Fruit fly (Drosophila melanogaster) ovary, adult (tissue): Measurements from ENCODE around the gene CG14346.

Source experiments
- CG17801 ChIP-seq: fragments of 200-800 bp; optimal IDR thresholded peaks from 2 replicates; lab custom pipeline; 2019; ENCODE audit warnings: missing biosample characterization, mild to moderate bottlenecking, missing genetic modification characterization, moderate library complexity; ENCODE audit not compliant: partially characterized antibody

Gene CG14346

DNA sequence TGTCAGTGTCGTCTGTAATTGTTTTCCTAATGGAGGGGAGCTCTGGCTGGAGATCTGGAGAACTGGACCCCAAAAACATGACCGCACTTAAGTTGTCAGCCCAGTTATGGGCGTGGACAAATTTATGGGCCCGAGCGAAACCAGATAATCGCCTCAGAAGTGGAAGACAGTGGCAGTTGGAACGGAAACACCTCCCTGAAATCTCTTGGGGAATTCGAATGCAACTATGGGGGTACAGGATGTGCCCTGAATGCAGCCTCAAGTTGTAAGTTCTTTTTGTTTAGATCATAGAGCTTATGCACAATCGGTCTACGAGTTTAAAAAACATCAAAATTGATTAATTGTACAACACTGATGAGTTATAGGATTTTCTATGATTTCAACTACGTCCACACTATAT lies at the start of gene CG14346:
CG14346 (plus strand) TSS at position 301 of the 400 bp plus-strand sequence.
- no peak for TF ChIP-seq CG17801 (GFP tag; lab: Kevin White, UChicago)

DNA sequence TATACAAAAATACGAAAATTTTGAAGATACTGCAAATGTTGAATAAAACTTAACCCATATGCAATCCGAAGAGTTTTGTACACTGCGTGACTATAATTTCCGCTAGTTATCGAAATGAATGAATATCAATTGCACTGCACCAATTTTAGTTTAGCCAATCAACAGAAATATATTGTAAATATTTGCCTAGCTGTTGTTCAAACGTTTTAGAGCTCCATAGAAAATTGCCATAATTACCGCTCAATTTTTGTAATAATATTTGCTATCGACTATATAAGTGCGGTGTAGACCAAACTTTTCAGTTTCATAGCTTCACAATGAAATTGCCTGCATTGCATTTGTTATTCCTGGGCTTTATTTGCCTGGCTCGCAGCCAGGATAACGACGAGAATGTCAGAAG lies 38.9 kb upstream of the CG14346 start, which contains the start of gene a5:
a5 (plus strand) TSS at position 301 of the 400 bp plus-strand sequence.
- TF ChIP-seq CG17801 (GFP tag; lab: Kevin White, UChicago), result no peak

DNA sequence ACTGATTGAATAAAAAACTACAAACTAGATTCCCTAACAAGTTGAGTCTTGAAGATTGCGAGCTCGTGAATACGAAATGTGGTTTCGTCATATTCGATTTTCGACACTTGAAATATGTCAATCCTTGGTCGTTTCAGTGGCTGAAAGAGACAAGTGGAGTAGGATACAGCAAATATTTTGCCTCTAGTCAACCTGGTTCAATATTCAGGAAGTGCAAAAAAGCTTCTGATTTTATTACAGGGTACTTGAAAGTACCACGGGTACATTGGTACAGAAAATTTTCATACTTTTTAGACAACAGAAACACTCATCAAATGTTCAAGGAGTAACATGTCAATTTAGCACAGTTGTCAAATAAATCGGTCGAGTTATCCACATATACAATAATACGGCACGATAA lies 34.0 kb upstream of the CG14346 start, which contains the start of gene CG5440:
CG5440 (plus strand) TSS at position 301 of the 400 bp plus-strand sequence.
- no peak for TF ChIP-seq CG17801 (GFP tag; lab: Kevin White, UChicago)

DNA sequence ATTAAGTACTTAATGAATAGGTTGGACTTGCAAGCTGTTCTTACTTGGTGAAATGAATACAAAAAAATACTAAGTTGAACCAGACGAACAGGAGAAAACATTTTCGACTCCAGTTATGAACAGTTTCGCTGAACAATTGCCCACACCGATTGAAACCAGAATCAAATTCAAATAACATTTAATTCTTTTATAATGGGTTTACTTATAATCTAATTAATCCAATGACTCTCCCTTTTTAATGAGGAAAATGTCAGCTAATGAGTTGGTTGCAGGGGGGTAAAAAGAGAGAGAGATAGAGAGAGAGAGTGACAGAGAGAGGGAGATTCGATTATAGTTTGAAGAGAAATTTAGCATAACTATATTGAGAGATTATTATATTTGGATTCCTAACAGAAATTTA lies 25.8 kb upstream of the CG14346 start, which contains the start of gene CG33923:
CG33923 (minus strand) TSS at position 101 of the 400 bp plus-strand sequence.
- TF ChIP-seq CG17801 (GFP tag; lab: Kevin White, UChicago), result no peak

DNA sequence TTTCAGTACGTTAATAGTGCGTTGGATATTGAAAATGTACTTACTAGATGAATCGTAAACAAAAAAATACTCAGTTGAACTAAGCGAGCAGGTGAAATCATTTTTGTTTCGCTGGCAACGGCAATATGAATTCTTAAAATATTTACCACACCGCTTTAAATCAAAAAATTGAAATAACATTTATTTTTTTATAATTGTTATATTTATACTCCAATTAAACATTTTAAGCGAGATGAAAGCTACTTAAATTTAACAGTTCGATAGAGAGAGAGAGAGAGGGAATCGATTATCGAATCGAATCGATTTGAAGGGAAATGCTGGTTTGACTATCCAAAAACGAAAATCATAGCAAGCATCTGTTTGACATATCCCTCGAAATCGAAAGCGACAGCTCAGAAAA lies 23.7 kb upstream of the CG14346 start, which contains the start of the genes CG33922 and Cdlc2:
CG33922 (minus strand) TSS at position 101 of the 400 bp plus-strand sequence.
Cdlc2 (plus strand) TSS at position 330 of the 400 bp plus-strand sequence.
- TF ChIP-seq CG17801 (GFP tag; lab: Kevin White, UChicago), result no peak

DNA sequence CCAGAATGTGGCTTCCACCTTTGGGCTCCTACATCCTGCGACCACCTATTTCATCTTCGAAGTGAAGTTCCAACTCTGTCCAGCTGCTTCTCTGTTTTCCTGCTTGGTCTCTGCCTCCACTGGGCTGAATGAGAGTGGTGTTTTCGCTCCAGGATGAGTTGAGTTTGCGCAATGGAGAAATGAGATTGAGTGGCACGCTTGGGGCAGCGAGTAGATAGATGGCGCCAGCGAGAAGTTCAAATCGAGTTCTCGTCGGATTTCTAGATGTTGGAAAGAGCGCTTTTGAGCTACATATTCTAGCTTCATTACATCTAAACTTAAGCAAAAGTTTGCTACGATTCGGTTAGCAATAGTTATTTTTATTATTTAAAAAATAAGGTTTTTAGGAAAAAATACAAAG lies 21.8 kb upstream of the CG14346 start:
- TF ChIP-seq CG17801 (GFP tag; lab: Kevin White, UChicago), result no peak

DNA sequence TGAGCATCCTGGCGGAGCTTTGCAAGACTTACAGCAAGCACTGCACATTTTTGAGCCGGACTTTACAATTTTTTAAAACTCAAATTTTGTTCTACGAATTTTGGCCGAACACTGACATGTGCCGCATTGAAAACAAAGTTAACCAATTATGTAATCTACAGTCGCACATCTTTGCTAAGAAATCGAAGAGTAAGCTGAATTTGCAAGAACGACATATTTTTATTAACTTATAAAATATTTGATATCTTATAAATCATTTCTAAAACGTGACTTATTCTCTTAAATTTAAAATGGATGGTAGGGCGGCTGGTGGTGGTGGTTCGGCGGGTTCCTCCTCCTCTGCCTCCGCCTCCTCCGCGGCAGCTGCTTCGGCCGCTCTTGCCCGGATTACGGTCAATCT lies 15.0 kb upstream of the CG14346 start, which contains the start of gene CG5556:
CG5556 (minus strand) TSS at position 101 of the 400 bp plus-strand sequence.
- TF ChIP-seq CG17801 (GFP tag; lab: Kevin White, UChicago), result no peak

DNA sequence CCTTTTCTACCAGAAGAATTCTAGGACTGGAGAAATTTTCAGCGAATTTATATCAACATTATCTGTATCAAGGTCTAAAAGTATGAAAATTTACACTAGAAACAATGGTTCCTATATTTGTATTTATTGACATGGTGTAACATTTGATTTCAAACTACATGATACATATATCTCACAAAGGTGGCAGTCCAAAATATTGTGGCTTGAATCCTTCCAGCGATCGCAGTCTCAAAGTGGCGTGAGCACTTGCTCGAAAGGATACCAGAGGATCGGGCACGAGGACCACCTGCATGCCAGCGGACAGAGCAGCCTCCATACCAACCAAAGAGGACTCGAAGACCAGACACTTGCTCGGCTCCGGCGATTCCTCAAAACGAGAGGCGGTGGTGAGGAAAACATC lies 13.8 kb upstream of the CG14346 start, which contains the start of gene CG5561:
CG5561 (minus strand) TSS at position 101 of the 400 bp plus-strand sequence.
- no peak for TF ChIP-seq CG17801 (GFP tag; lab: Kevin White, UChicago)

DNA sequence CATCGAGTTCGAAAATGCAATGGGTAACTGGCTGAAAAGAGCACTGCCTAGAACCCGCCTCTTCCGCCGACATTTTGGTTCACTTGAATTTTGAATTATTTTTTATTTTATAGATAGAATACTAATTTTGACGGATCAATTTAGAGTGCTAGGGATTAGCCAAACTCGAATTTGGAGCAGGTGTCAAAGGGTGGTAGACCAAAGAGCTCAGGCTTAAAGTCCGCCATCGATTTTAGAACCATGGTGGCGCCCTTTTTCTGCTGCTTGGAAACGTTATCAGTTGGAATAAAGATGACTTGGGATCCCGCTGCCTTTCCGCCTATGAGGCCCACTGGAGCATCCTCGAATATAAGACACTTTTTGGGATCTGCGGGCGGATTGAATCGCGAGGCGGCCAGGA lies 13.0 kb upstream of the CG14346 start, which contains the start of gene CG31924:
CG31924 (minus strand) TSS at position 101 of the 400 bp plus-strand sequence.
- TF ChIP-seq CG17801 (GFP tag; lab: Kevin White, UChicago), result no peak

DNA sequence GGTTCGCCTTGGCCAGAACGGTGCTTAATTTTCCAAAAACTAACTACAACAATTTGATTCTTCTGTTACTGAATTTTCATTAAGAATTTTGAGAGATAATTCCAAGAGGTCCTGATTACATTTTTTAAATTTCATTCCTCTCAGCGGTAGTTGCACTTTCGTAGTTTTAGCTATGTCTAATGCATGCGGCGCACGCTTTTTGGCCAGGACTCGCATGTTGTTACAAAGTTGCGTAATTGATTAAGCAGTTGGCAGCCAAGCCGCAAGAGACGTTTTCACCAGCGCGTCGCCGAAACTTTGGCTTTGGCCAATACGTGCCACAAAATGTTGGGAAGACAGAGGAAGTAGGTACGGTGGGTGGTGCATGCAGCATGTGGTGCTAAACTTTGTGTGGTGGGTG lies 12.0 kb upstream of the CG14346 start, which contains the start of gene CG5565:
CG5565 (minus strand) TSS at position 101 of the 400 bp plus-strand sequence.
- no peak for TF ChIP-seq CG17801 (GFP tag; lab: Kevin White, UChicago)

DNA sequence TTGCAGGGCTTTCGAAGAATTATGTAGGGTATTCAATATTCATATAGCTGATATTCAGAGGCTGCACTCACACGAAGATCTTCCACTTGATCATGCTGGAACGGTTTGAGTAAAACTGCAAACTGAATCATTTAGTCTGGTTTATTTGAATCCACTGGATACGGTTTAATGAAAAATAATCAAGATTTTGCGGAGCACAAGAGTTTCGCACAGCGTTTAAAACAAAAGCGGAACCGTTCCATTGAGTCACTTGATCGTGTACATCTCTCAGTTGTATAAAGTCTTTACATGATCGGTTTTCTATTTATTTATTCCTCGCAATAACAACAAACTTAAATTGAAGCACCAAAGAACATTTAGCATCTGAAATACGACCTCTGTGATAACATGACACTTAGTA lies 8.1 kb upstream of the CG14346 start, which contains the start of gene CG31659:
CG31659 (minus strand) TSS at position 101 of the 400 bp plus-strand sequence.
- TF ChIP-seq CG17801 (GFP tag; lab: Kevin White, UChicago), result no peak

DNA sequence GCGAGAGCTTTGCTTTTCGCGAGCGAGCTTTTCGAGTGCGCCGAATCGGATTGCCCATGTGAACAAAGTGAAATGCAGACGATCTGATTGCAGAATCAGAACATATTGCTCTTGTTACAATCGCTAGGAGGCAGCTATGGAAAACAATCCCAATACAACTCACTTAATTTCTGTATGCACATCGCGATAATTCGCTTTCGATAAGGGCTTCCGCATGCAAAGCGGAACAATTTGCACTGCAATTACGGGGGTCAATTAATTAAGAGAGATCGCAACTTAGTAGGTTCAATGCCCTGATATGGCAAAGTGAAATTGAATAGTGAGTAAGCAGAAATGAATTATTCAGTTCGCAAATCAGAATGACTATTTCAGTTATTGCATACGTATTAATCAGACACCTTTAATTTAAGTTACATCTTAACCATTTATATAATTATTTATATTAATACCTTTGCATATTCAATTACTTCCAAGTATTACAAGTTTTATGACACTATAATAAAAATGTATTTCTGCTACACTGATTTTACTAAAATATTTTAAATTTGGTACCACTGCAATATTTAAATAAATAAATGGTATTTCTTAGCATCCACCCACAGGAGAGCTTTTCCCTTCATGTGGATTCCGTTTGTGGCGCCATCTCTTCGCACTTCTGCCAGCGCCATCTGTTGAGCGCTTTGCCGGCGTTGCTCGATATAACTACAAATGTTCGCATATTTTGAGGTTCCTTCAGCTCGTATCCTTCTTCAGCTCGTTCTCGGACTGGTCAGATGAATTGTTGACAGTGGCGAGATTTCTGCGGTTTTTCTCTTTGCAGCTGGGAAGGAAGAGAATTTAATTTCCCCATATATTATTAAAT lies 5.8 kb upstream of the CG14346 start, which contains the start of gene NLaz:
NLaz (minus strand) TSS at position 51 of the 862 bp plus-strand sequence.
- no peak for TF ChIP-seq CG17801 (GFP tag; lab: Kevin White, UChicago)

DNA sequence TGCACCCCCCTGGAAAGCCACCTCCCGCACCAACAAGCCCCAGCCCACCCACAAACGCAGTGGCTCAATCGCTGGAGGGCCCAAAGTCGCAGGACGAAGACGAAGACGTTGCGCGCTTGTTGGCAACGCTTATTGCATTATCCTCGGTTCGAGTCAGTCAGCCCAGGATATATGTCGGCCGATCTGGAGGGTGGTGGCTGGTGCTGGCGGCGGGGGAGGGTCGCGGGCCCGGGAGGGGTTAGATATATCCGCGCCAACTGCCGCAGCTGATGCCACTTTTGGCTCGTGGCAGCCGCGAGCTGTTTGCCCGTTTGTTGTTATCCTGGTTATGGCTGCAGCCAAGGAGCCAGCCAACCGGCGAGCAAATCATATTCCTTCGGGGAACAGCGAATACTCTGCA lies 2.8 kb upstream of the CG14346 start:
- TF ChIP-seq CG17801 (GFP tag; lab: Kevin White, UChicago), result no peak

DNA sequence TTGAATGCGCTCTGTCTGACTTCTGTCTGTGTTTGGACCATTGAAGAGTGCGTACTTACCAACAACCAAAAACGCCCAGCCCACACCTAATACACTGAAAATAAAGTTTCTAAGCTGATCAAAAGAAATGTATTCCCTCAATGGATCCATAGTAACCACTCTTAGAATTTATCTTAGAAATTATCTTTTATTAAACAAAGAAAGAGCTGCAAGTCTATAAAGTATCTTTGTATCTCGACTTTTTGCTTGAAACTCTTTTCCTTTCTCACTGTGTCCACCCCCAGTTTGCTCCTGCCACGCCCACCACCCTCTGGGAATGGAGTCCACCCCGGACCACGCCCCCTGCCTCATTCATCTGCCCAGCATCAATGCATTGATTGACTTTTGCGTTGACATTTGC lies 9.8 kb downstream of the CG14346 start:
- TF ChIP-seq CG17801 (GFP tag; lab: Kevin White, UChicago), result no peak

DNA sequence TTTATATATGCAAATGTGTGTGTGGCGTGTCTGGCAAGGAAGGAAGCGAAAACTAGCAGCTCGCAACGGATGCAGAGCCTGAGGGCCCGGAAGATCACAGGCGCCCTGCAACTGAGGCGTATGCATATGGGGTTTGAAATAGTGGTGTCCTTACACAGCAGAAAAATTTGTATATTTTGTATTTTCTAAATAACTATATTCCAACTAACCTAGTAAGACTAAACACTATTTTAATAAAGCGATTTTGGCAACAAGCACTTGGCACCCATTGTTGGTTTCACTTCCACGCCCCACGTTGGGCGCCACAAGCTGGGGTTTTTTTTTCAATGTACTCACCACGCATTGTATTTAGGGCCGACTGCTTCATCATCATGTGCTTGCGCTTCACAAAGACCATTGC lies 18.7 kb downstream of the CG14346 start:
- no peak for TF ChIP-seq CG17801 (GFP tag; lab: Kevin White, UChicago)
